Fruit fly (Drosophila melanogaster): Measurements from ENCODE around the gene CG13305.

The CG13305 gene

DNA sequence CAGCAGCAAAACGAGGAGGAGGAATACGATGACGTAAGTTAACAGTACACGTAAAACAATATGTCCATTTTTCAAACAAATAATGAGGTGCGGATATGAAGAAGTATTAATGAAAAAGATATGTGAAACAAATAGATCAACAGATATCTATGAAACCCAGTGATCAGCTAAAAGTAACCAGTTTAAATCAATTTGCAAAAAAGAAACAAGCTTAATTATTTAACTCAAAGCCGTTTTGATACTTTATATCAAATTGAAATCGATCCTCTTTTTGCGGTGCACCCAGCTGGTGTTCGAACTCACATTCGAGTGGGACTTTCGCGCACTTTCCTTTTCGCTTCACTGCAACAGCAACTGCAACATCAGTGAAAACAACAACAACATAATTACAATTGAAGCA is 5.6 kb downstream of the CG13305 start:
- no peak for TF ChIP-seq CG7045 (GFP tag; optimal IDR thresholded peaks at IDR 0.05)
- no peak for TF ChIP-seq CG7101 (tag; optimal IDR thresholded peaks at IDR 0.05)
- TF ChIP-seq pad (GFP tag; optimal IDR thresholded peaks at IDR 0.05) = no peak
- TF ChIP-seq CG1620 (GFP tag; optimal IDR thresholded peaks at IDR 0.05) = no peak
- TF ChIP-seq Clk (GFP tag; optimal IDR thresholded peaks at IDR 0.05) = no peak
- TF ChIP-seq Hr96 (GFP tag; optimal IDR thresholded peaks at IDR 0.05) = no peak
- no peak for TF ChIP-seq bab1 (GFP tag; optimal IDR thresholded peaks at IDR 0.05)

DNA sequence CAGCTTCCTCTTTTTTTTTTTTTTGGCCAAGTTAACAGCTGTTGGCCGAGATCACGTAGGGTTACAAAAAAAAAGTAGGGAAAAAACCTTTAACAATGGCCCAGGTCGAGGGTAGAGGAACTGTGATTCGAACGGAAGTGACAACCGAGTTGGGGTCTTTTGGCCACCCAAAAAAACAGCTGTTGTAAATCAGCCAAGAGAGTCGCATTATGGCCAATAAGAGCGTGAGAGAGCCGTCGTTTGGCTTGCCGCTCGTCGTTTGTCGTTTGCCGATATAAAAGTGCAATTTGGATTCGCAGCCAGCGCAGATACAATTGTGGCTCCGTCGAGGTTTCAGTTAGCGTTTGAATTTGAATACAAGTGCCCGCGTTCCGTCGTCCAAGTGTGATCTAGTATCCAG is 6.5 kb downstream of the CG13305 start, which contains the start of gene Cpr66D:
Gene Cpr66D (plus strand): TSS at position 301 of the 400 bp plus-strand sequence.
- TF ChIP-seq Crg-1 (GFP tag; optimal IDR thresholded peaks at IDR 0.05) (no peak), CG5204 (GFP tag; optimal IDR thresholded peaks at IDR 0.05) (no peak)

DNA sequence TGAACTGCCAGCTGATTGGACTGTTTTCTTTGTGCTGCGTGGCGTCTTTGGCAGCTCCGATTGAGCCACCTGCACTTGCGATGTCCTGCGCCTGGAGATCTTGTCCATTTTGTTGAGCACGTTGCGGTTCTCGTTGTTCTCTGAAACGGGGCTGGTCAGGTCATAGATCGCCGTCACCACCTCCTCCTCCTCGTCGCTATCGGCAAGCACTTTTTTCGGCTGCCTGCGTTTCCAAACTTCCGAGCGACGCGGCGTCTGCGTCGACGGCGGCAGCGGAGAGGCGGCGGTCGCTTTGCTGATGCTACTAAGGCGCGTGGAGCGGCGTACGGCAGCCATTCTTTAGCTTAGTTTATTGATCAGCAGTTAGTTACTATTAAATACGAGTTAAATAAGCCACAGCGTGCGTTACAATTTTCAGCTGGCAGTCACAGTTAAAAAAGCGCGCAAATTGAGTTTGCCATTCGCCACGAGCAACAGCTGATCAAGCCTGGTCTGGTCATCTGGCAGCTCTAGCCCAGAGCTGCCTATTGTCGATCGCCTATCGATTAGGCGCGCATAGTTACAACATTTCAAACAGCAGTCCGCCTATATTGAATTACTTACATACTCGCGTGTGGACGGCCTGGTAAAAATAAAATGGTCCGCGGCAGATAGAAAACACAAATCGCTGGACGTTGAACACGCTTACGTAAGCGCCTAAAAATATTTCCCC is 12.9 kb downstream of the CG13305 start, which contains the start of gene Cdc6:
Gene Cdc6 (minus strand): TSS at position 456 of the 712 bp plus-strand sequence.
- peak; percentile 24 for TF ChIP-seq bab1 (GFP tag; optimal IDR thresholded peaks at IDR 0.05)
- no peak for TF ChIP-seq cic (GFP tag; optimal IDR thresholded peaks at IDR 0.05)
- TF ChIP-seq CG7045 (GFP tag; optimal IDR thresholded peaks at IDR 0.05) = no peak
- TF ChIP-seq Crg-1 (GFP tag; optimal IDR thresholded peaks at IDR 0.05) = no peak

DNA sequence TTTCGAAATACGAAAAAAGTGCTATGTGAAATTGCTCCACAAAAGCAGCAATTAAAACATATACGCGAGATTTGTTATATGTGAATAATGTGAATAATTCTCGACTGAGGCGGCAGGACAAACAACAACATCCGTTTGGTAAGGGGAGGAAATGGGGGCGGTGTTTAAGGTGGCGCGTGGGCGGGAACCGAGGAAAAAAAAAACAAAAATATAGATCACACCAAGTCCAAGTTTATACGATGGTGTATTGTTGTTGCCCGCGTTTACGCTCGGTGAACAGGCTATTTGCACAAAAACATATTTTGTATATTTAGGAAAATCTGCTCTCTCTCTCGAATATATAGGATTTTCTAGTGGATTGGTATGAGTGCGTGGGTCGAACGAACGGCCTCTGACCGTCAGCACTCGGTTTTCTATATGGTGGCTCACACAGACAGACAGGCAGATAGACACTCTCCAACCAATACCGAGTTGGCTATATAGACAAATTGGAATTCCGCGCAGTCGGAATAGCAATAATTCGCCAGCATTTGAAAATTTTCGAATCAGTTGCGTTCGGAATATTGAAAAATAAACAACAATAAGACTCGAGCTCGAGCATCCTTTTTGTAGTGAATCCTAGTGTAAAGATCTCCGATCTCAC is 16.8 kb downstream of the CG13305 start:
- peak; percentile 38 for TF ChIP-seq kay (GFP tag; ENCODE audit: borderline replicate concordance)
- TF ChIP-seq bab1 (GFP tag; optimal IDR thresholded peaks at IDR 0.05) = no peak

DNA sequence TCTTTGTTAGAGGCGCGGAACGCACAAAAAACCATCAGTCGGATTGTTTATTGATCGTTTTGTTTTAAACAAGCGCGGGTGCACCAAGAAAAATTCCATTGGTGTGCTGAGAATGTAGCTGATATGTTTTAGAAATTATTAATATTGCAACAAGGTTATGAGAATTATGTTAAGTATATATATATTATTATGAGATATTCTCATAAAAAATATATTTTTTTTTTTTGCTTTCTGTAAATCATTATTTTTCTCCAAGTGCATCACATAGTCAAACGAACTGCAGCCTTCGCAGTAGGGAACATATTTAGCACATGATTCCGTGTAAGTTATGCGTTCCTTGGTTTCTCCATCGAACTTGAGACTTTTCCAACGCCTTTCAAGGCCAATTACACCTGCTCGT is 17.7 kb downstream of the CG13305 start:
- TF ChIP-seq bab1 (GFP tag; optimal IDR thresholded peaks at IDR 0.05) = no peak
- TF ChIP-seq CG33017 (tag; optimal IDR thresholded peaks at IDR 0.05) = no peak
- TF ChIP-seq toe (GFP tag; optimal IDR thresholded peaks at IDR 0.05) = no peak
- TF ChIP-seq cic (GFP tag; optimal IDR thresholded peaks at IDR 0.05) = no peak
- TF ChIP-seq cnc (optimal IDR thresholded peaks at IDR 0.05) = no peak
- TF ChIP-seq CG12768 (GFP tag; optimal IDR thresholded peaks at IDR 0.05) = no peak
- TF ChIP-seq CG11617 (GFP tag; optimal IDR thresholded peaks at IDR 0.05) = no peak
- TF ChIP-seq CG7045 (GFP tag; optimal IDR thresholded peaks at IDR 0.05) = no peak
- TF ChIP-seq Mnt (GFP tag; optimal IDR thresholded peaks at IDR 0.05) = no peak
- no peak for TF ChIP-seq Hr96 (GFP tag; optimal IDR thresholded peaks at IDR 0.05)
- TF ChIP-seq Clk (GFP tag; optimal IDR thresholded peaks at IDR 0.05) = no peak
- no peak for TF ChIP-seq Crg-1 (GFP tag; optimal IDR thresholded peaks at IDR 0.05)
- TF ChIP-seq CG1620 (GFP tag; optimal IDR thresholded peaks at IDR 0.05) = no peak
- TF ChIP-seq CG5204 (GFP tag; optimal IDR thresholded peaks at IDR 0.05) = no peak
- TF ChIP-seq CG7101 (tag; optimal IDR thresholded peaks at IDR 0.05) = no peak
- no peak for TF ChIP-seq kay (GFP tag; ENCODE audit: borderline replicate concordance)

DNA sequence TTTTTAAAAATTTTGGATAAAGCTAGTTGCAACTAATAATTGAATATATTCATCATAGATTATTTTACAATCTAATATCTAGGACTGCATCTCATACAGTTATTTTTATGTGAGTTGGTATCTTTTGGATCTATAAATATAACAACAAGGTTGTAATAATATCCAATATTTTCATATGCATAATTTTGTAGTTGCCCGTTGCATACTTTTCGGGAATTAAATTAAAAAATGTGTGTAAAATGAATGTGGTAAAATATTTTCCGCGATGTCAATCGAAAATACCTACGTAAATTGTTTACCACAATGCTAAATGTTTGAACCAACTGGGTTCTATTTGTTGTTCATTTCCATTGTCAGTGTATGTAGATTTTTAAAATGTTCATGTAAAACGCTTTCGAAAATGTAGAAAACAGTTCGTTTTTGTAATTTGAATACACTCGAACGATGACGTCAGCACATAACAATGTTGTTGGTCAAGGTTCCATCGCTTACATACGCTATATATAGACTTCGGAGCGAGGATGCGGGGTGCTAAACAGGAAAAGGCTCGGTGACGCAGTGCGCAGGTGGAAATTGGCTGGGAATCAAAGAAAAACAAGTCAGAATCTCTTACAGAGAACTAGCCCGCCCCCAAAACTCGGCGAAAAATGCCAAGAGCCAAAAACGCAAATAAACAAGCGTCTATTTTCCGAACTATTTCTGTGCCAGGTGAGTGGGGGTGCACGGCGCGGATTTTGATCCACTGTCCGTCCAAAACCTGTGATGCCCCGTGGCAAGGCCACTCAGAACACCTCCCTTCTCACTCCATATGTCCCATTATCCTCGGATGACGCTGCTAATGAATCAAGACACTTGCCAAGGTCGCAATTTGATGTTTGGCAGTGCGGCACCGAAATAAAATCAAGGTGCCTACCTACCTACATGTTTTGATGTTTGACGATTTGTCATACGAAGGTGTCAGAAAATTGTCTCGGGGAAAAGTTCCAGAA is 18.5 kb downstream of the CG13305 start:
- TF ChIP-seq Mnt (GFP tag; optimal IDR thresholded peaks at IDR 0.05) = peak; percentile 43
- TF ChIP-seq CG7101 (tag; optimal IDR thresholded peaks at IDR 0.05) = peak; percentile 33
- peak; percentile 80 for TF ChIP-seq CG11617 (GFP tag; optimal IDR thresholded peaks at IDR 0.05)
- TF ChIP-seq bab1 (GFP tag; optimal IDR thresholded peaks at IDR 0.05) = no peak
- TF ChIP-seq kay (GFP tag; ENCODE audit: borderline replicate concordance) = peak; percentile 60
- peak; percentile 37 for TF ChIP-seq Hr96 (GFP tag; optimal IDR thresholded peaks at IDR 0.05)
- no peak for TF ChIP-seq pad (GFP tag; optimal IDR thresholded peaks at IDR 0.05)
- TF ChIP-seq CG7045 (GFP tag; optimal IDR thresholded peaks at IDR 0.05) = no peak
- TF ChIP-seq CG5204 (GFP tag; optimal IDR thresholded peaks at IDR 0.05) = peak; percentile 11

DNA sequence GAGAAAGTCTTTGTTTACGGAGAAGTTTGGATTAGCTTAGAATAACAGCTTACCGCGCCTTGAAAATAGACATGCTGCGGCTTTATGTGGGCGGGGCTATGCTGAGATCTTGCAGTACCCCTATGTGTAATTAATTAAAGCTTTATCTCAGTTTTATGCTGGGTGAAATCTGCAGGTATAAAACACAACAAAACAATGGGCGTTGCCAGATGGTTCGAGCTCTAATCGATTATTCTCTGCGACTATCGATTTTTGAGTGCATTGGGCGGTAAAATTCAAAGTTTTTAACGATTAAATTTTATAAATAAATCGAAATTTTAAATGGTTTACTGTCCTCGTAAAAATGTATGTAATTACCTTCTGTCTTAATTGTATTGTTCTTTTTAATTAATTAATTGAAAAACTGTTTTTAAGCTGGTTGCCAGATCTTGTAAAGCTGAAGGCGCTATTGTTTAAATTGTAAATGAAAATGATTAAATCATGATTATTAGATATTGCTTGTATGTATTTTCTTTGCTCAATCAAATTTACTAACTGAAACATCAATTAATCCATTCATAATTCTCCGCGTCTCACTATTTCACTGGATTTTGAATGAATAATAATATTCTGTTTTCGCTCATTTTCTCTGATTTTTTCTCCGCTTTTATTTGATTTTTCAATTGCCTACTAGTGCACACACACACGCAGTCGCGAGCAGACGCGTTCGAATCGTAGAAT is 22.8 kb downstream of the CG13305 start, which contains the start of the genes GAPsec and Zasp66:
Gene GAPsec (minus strand): TSS at position 200 of the 720 bp plus-strand sequence.
Gene Zasp66 (plus strand): TSS at position 670 of the 720 bp plus-strand sequence.
- TF ChIP-seq Hr96 (GFP tag; optimal IDR thresholded peaks at IDR 0.05) (no peak), kay (GFP tag; ENCODE audit: borderline replicate concordance) (peak; percentile 7), CG5204 (GFP tag; optimal IDR thresholded peaks at IDR 0.05) (no peak), pad (GFP tag; optimal IDR thresholded peaks at IDR 0.05) (no peak), Mnt (GFP tag; optimal IDR thresholded peaks at IDR 0.05) (no peak), cic (GFP tag; optimal IDR thresholded peaks at IDR 0.05) (no peak), toe (GFP tag; optimal IDR thresholded peaks at IDR 0.05) (no peak), bab1 (GFP tag; optimal IDR thresholded peaks at IDR 0.05) (peak; percentile 23)
